Worm (Caenorhabditis elegans) whole organism, L1 larva: ENCODE measurements around the gene M88.4.

ENCODE experiments used
- C16A3.4 ChIP-seq: fragments of 150-350 bp; optimal IDR thresholded peaks from 2 replicates; lab custom pipeline; 2014; ENCODE audit warnings: missing biosample characterization, missing genetic modification characterization
- F16B12.6 ChIP-seq: fragments of 150-350 bp; optimal IDR thresholded peaks from 2 replicates; lab custom pipeline; 2014; ENCODE audit warnings: missing biosample characterization, missing genetic modification characterization
- Y116A8C.19 ChIP-seq: sonication (generic microtip); optimal IDR thresholded peaks from 2 replicates; lab custom pipeline; 2016; ENCODE audit warnings: missing compliant biosample characterization, missing genetic modification characterization, borderline replicate concordance
- aha-1 ChIP-seq: fragments of 150-350 bp; optimal IDR thresholded peaks from 2 replicates; lab custom pipeline; 2014; ENCODE audit warnings: missing biosample characterization, missing genetic modification characterization
- alr-1 ChIP-seq: fragments of 200-800 bp; sonication (Bioruptor generic); optimal IDR thresholded peaks from 2 replicates; lab custom pipeline; 2018; ENCODE audit warnings: borderline replicate concordance, mild to moderate bottlenecking, missing genetic modification characterization, missing compliant biosample characterization
- aly-2 ChIP-seq: fragments of 150-350 bp; optimal IDR thresholded peaks from 2 replicates; lab custom pipeline; 2014; ENCODE audit warnings: missing biosample characterization, missing genetic modification characterization
- ama-1 ChIP-seq: fragments of 150-350 bp; optimal IDR thresholded peaks from 2 replicates; lab custom pipeline; 2014
- ceh-63 ChIP-seq: fragments of 200-800 bp; sonication (Bioruptor generic); optimal IDR thresholded peaks from 2 replicates; lab custom pipeline; 2018; ENCODE audit warnings: mild to moderate bottlenecking, missing genetic modification characterization, missing compliant biosample characterization
- ceh-8 ChIP-seq: fragments of 200-800 bp; sonication (Bioruptor generic); optimal IDR thresholded peaks from 2 replicates; lab custom pipeline; 2018; ENCODE audit warnings: mild to moderate bottlenecking, missing genetic modification characterization, moderate library complexity, missing compliant biosample characterization
- ceh-82 ChIP-seq, 3 experiments: fragments of 150-350 bp in 1 of 3; sonication (generic microtip) in 2 of 3; optimal IDR thresholded peaks; 2 replicates each; lab custom pipeline; 2014 to 2017; ENCODE audit warnings: missing biosample characterization in 3 of 3, missing genetic modification characterization in 3 of 3
- ces-1 ChIP-seq: fragments of 150-350 bp; optimal IDR thresholded peaks from 2 replicates; lab custom pipeline; 2014; ENCODE audit warnings: missing biosample characterization, missing genetic modification reagents, missing genetic modification characterization
- dpl-1 ChIP-seq, 3 experiments: fragments of 150-350 bp in 2 of 3; sonication (generic microtip) in 1 of 3; optimal IDR thresholded peaks; 2 replicates each; lab custom pipeline; 2014 to 2017; ENCODE audit warnings: missing biosample characterization in 3 of 3, missing genetic modification characterization in 3 of 3, missing genetic modification reagents in 3 of 3
- dsc-1 ChIP-seq: sonication (generic microtip); optimal IDR thresholded peaks from 2 replicates; lab custom pipeline; 2016; ENCODE audit warnings: mild to moderate bottlenecking, missing genetic modification characterization, missing compliant biosample characterization
- efl-1 ChIP-seq, 4 experiments: fragments of 150-350 bp; optimal IDR thresholded peaks in 3 of 4; peaks in 1 of 4; 1 replicate in 1 of 4; 2 replicates in 3 of 4; lab custom pipeline; 2014; ENCODE audit warnings: missing biosample characterization in 2 of 4, missing genetic modification characterization in 2 of 4, missing genetic modification reagents in 2 of 4
- elt-2 ChIP-seq: sonication (generic microtip); optimal IDR thresholded peaks from 2 replicates; lab custom pipeline; 2016; ENCODE audit warnings: missing genetic modification characterization, mild to moderate bottlenecking, inconsistent platforms, missing compliant biosample characterization, missing genetic modification reagents
- fkh-10 ChIP-seq: sonication (generic microtip); optimal IDR thresholded peaks from 2 replicates; lab custom pipeline; 2017; ENCODE audit warnings: missing biosample characterization, missing genetic modification reagents, missing genetic modification characterization
- fkh-4 ChIP-seq: sonication (generic microtip); optimal IDR thresholded peaks from 2 replicates; lab custom pipeline; 2016; ENCODE audit warnings: missing compliant biosample characterization, missing genetic modification characterization, borderline replicate concordance
- fkh-8 ChIP-seq: sonication (generic microtip); optimal IDR thresholded peaks from 2 replicates; lab custom pipeline; 2016; ENCODE audit warnings: mild to moderate bottlenecking, missing genetic modification characterization, missing compliant biosample characterization
- fos-1 ChIP-seq: fragments of 150-350 bp; optimal IDR thresholded peaks from 2 replicates; lab custom pipeline; 2014; ENCODE audit warnings: missing biosample characterization, missing genetic modification characterization
- hlh-17 ChIP-seq: fragments of 200-800 bp; sonication (Bioruptor generic); optimal IDR thresholded peaks from 2 replicates; lab custom pipeline; 2018; ENCODE audit warnings: missing genetic modification characterization, mild to moderate bottlenecking, missing compliant biosample characterization, moderate library complexity, borderline replicate concordance
- lin-13 ChIP-seq: fragments of 150-350 bp; optimal IDR thresholded peaks from 2 replicates; lab custom pipeline; 2014; ENCODE audit warnings: missing biosample characterization, missing genetic modification reagents, missing genetic modification characterization
- lin-14 ChIP-seq: fragments of 200-800 bp; sonication (Bioruptor generic); optimal IDR thresholded peaks from 2 replicates; lab custom pipeline; 2018; ENCODE audit warnings: mild to moderate bottlenecking, missing genetic modification characterization, moderate library complexity, missing compliant biosample characterization
- lin-15B ChIP-seq: fragments of 150-350 bp; sonication (generic microtip); optimal IDR thresholded peaks from 3 replicates; lab custom pipeline; 2014; ENCODE audit warnings: missing biosample characterization, missing genetic modification characterization
- lin-35 ChIP-seq, 2 experiments: fragments of 150-350 bp; optimal IDR thresholded peaks; 2 replicates each; lab custom pipeline; 2014; ENCODE audit warnings: missing biosample characterization in 2 of 2, missing genetic modification characterization in 2 of 2, missing genetic modification reagents in 2 of 2
- lin-39 ChIP-seq: fragments of 150-350 bp; optimal IDR thresholded peaks from 2 replicates; lab custom pipeline; 2014; ENCODE audit warnings: missing biosample characterization, missing genetic modification reagents, missing genetic modification characterization
- lsy-2 ChIP-seq, 2 experiments: fragments of 150-350 bp; optimal IDR thresholded peaks; 2 replicates each; lab custom pipeline; 2014; ENCODE audit warnings: missing biosample characterization in 2 of 2, missing genetic modification characterization in 2 of 2
- mab-9 ChIP-seq: fragments of 200-800 bp; sonication (Bioruptor generic); IDR thresholded peaks from 2 replicates; pipeline ENCODE4 v1.3.6; 2022; ENCODE audit warnings: missing genetic modification reagents, missing genetic modification characterization, missing compliant biosample characterization
- mef-2 ChIP-seq: fragments of 150-350 bp; optimal IDR thresholded peaks from 2 replicates; lab custom pipeline; 2014; ENCODE audit warnings: missing biosample characterization, missing genetic modification characterization
- mep-1 ChIP-seq: fragments of 150-350 bp; optimal IDR thresholded peaks from 2 replicates; lab custom pipeline; 2014; ENCODE audit warnings: missing biosample characterization, missing genetic modification characterization
- nhr-11 ChIP-seq: fragments of 150-350 bp; optimal IDR thresholded peaks from 2 replicates; lab custom pipeline; 2014; ENCODE audit warnings: missing biosample characterization, missing genetic modification characterization
- nhr-12 ChIP-seq: sonication (generic microtip); optimal IDR thresholded peaks from 2 replicates; lab custom pipeline; 2017; ENCODE audit warnings: missing biosample characterization, missing genetic modification characterization
- nhr-20 ChIP-seq: sonication (generic microtip); optimal IDR thresholded peaks from 2 replicates; lab custom pipeline; 2016; ENCODE audit warnings: mild to moderate bottlenecking, missing genetic modification characterization, missing compliant biosample characterization
- nhr-237 ChIP-seq: fragments of 150-350 bp; optimal IDR thresholded peaks from 2 replicates; lab custom pipeline; 2014; ENCODE audit warnings: missing biosample characterization, missing genetic modification characterization
- nhr-28 ChIP-seq: fragments of 150-350 bp; optimal IDR thresholded peaks from 2 replicates; lab custom pipeline; 2014; ENCODE audit warnings: missing biosample characterization, missing genetic modification characterization
- pag-3 ChIP-seq: sonication (generic microtip); optimal IDR thresholded peaks from 2 replicates; lab custom pipeline; 2017; ENCODE audit warnings: missing genetic modification characterization, mild to moderate bottlenecking, missing compliant biosample characterization, antibody characterized with exemption, borderline replicate concordance; ENCODE audit not compliant: insufficient read depth
- pax-3 ChIP-seq: fragments of 200-800 bp; sonication (Bioruptor generic); optimal IDR thresholded peaks from 2 replicates; lab custom pipeline; 2018; ENCODE audit warnings: mild to moderate bottlenecking, missing genetic modification characterization, moderate library complexity, missing compliant biosample characterization
- rnt-1 ChIP-seq: sonication (generic microtip); optimal IDR thresholded peaks from 2 replicates; lab custom pipeline; 2016; ENCODE audit warnings: mild to moderate bottlenecking, missing genetic modification characterization, moderate library complexity, missing compliant biosample characterization
- skn-1 ChIP-seq: fragments of 150-350 bp; optimal IDR thresholded peaks from 2 replicates; lab custom pipeline; 2014; ENCODE audit warnings: missing biosample characterization, missing genetic modification characterization
- snu-23 ChIP-seq: sonication (generic microtip); optimal IDR thresholded peaks from 2 replicates; lab custom pipeline; 2016; ENCODE audit warnings: missing genetic modification characterization, missing compliant biosample characterization
- swsn-7 ChIP-seq: sonication (generic microtip); optimal IDR thresholded peaks from 2 replicates; lab custom pipeline; 2016; ENCODE audit warnings: missing genetic modification characterization, missing compliant biosample characterization
- tbx-2 ChIP-seq: sonication (generic microtip); optimal IDR thresholded peaks from 2 replicates; lab custom pipeline; 2016; ENCODE audit warnings: missing genetic modification characterization, missing compliant biosample characterization
- unc-98 ChIP-seq: fragments of 200-800 bp; sonication (Bioruptor generic); IDR thresholded peaks from 2 replicates; pipeline ENCODE4 v1.3.6; 2022; ENCODE audit warnings: missing genetic modification characterization, missing compliant biosample characterization
- vab-15 ChIP-seq: sonication (generic microtip); optimal IDR thresholded peaks from 2 replicates; lab custom pipeline; 2017; ENCODE audit warnings: missing genotype, mild to moderate bottlenecking, missing genetic modification characterization, missing compliant biosample characterization
- xbp-1 ChIP-seq: sonication (generic microtip); optimal IDR thresholded peaks from 2 replicates; lab custom pipeline; 2016; ENCODE audit warnings: missing genetic modification characterization, missing compliant biosample characterization
- ztf-4 ChIP-seq: fragments of 150-350 bp; optimal IDR thresholded peaks from 2 replicates; lab custom pipeline; 2014; ENCODE audit warnings: missing biosample characterization, missing genetic modification characterization

The M88.4 gene

DNA sequence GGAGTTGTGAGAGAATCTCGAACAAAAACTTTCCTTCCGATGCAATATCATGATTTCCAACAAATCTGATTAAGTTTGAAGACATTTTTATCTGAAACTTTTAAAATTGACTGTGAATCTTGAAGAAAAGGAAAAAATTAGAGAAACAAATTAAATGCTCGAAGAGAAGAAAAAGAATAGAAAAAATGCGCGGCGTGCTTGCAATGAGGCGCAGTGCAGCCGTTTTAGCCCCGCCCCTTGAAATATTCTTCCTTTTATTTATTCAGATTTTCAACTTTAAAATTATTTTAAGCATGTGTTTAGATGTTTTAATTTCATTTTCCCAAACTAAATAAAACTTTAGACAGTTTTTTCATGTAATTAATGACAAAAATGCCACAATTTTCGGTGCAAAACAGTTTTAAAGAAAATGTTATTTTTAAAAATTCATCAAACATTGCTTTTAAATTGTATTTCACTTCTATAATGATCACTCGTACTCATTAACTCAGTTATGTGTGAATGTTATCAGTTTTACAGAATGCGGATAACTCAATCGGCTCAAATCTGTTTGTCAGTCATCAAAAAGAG, 6.4 kb upstream of the M88.4 start, which contains the start of the genes mrps-34 and cisd-3.1:
TSS of gene mrps-34 (minus strand) at position 91 of the 570 bp plus-strand sequence.
TSS of gene cisd-3.1 (plus strand) at position 520 of the 570 bp plus-strand sequence.
- peak in 2 of 3 experiments; percentile 7 to 31 for TF ChIP-seq dpl-1 (GFP tag; optimal IDR thresholded peaks at IDR 0.05; lab: Kevin White, UChicago)
- peak; percentile 7 for TF ChIP-seq xbp-1 (tag; lab: Kevin White, UChicago)
- TF ChIP-seq lin-14 (GFP tag; lab: Kevin White, UChicago) = no peak
- TF ChIP-seq nhr-12 (tag; lab: Kevin White, UChicago) = no peak
- TF ChIP-seq C16A3.4 (tag; lab: Kevin White, UChicago) = peak; percentile 21
- peak; percentile 19 for TF ChIP-seq snu-23 (GFP tag; lab: Kevin White, UChicago)
- peak in 1 of 2 experiments; percentile 57 for TF ChIP-seq lsy-2 (tag; optimal IDR thresholded peaks at IDR 0.05; lab: Kevin White, UChicago)
- TF ChIP-seq nhr-28 (tag; lab: Kevin White, UChicago) = no peak
- no peak for TF ChIP-seq hlh-17 (GFP tag; lab: Kevin White, UChicago)
- no peak for TF ChIP-seq ama-1 (lab: Kevin White, UChicago)
- no peak for TF ChIP-seq vab-15 (tag; lab: Kevin White, UChicago)
- TF ChIP-seq efl-1 (optimal IDR thresholded peaks at IDR 0.05; lab: Kevin White, UChicago) = peak; percentile 7 to 27
- peak in 1 of 2 experiments; percentile 14 for TF ChIP-seq efl-1 (GFP tag; optimal IDR thresholded peaks at IDR 0.05 in 1 of 2; lab: Kevin White, UChicago)
- TF ChIP-seq F16B12.6 (tag; lab: Kevin White, UChicago) = peak; percentile 8
- peak in 1 of 2 experiments; percentile 9 for TF ChIP-seq lin-35 (GFP tag; optimal IDR thresholded peaks at IDR 0.05; lab: Kevin White, UChicago)

- TF ChIP-seq fos-1 = no peak
- TF ChIP-seq mef-2 (tag; lab: Kevin White, UChicago) = no peak
- no peak for TF ChIP-seq fkh-8 (tag; lab: Kevin White, UChicago)
- TF ChIP-seq lin-13 (GFP tag; lab: Kevin White, UChicago) = no peak
- no peak for TF ChIP-seq fkh-10 (GFP tag; lab: Kevin White, UChicago)
- TF ChIP-seq F16B12.6 (tag; lab: Kevin White, UChicago) = no peak
- no peak for TF ChIP-seq swsn-7 (tag; lab: Kevin White, UChicago)
- TF ChIP-seq lin-14 (GFP tag; lab: Kevin White, UChicago) = no peak
- no peak for TF ChIP-seq nhr-237 (tag; lab: Kevin White, UChicago)
- TF ChIP-seq, all 84 proteins: peak for 0
Observed at ce11 chrIII:4544959-4545358, 3.9 kb upstream of the M88.4 start, which contains the start of gene M88.3. Gene M88.3, minus strand, starts transcription at chrIII:4545059.

DNA sequence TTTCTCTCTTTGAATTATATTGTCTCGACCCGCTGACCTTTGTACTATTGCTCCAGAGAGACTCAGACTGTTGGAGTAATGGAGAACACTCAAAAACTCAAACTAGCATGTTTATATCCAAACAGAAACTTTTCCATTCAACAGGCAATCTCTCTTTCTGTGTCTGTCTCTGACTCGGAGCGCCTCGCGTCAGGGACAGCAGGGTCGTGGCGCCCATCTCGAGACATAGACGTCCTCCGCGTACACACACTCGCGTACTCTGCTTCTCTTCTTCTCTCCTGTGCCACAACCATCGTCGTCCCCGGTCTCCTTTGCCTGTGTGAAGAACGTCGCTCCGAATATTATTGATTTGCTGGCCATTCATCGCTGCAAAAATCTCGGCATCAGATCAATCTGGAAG, 3.1 kb downstream of the M88.4 start:
- TF ChIP-seq ceh-8 (no peak), mab-9 (no peak), efl-1 (optimal IDR thresholded peaks at IDR 0.05; lab: Kevin White, UChicago) (peak; percentile 55 to 63), efl-1 (GFP tag; optimal IDR thresholded peaks at IDR 0.05 in 1 of 2; lab: Kevin White, UChicago) (peak in 1 of 2 experiments; percentile 24), ces-1 (GFP tag; lab: Kevin White, UChicago) (no peak), unc-98 (no peak), fkh-4 (no peak), swsn-7 (tag; lab: Kevin White, UChicago) (peak; percentile 65), nhr-20 (tag; lab: Kevin White, UChicago) (peak; percentile 76), ztf-4 (peak; percentile 20), skn-1 (peak; percentile 67), mep-1 (tag; lab: Kevin White, UChicago) (peak; percentile 61), tbx-2 (tag; lab: Kevin White, UChicago) (peak; percentile 60), nhr-11 (tag; lab: Kevin White, UChicago) (no peak), ceh-63 (no peak), aly-2 (tag; lab: Kevin White, UChicago) (no peak), lsy-2 (tag; optimal IDR thresholded peaks at IDR 0.05; lab: Kevin White, UChicago) (peak; percentile 48 to 77), elt-2 (tag; lab: Kevin White, UChicago) (no peak), lin-39 (no peak), lin-15B (tag; lab: Kevin White, UChicago) (no peak), dpl-1 (GFP tag; optimal IDR thresholded peaks at IDR 0.05; lab: Kevin White, UChicago) (peak; percentile 21 to 47 (median 43)), nhr-28 (tag; lab: Kevin White, UChicago) (no peak), pag-3 (no peak), aha-1 (tag; lab: Kevin White, UChicago) (no peak), fkh-10 (GFP tag; lab: Kevin White, UChicago) (no peak), pax-3 (tag; lab: Kevin White, UChicago) (no peak), dsc-1 (tag; lab: Kevin White, UChicago) (peak; percentile 23), snu-23 (GFP tag; lab: Kevin White, UChicago) (peak; percentile 82), alr-1 (no peak), Y116A8C.19 (no peak), rnt-1 (peak; percentile 57), ceh-82 (tag; optimal IDR thresholded peaks at IDR 0.05; lab: Kevin White, UChicago) (peak in 2 of 3 experiments; percentile 31 to 81), xbp-1 (tag; lab: Kevin White, UChicago) (peak; percentile 15)
